Fruit fly (Drosophila melanogaster) whole organism, embryonic: Measurements from ENCODE around the gene CG14034.

Experiments used
- Adf1 ChIP-seq: fragments of 200-800 bp; sonication (Bioruptor generic); IDR thresholded peaks from 2 replicates; pipeline ENCODE4 v1.3.6; 2022; ENCODE audit warnings: missing biosample characterization, missing genetic modification characterization
- Atf3 ChIP-seq: fragments of 200-800 bp; sonication (Bioruptor generic); optimal IDR thresholded peaks from 3 replicates; lab custom pipeline; 2016; ENCODE audit warnings: missing biosample characterization, missing genetic modification characterization
- CG10979 ChIP-seq: fragments of 200-800 bp; sonication (Bioruptor generic); optimal IDR thresholded peaks from 2 replicates; lab custom pipeline; 2018; ENCODE audit warnings: missing biosample characterization, mild to moderate bottlenecking, missing genetic modification characterization, moderate library complexity
- CG12391 ChIP-seq: fragments of 200-800 bp; sonication (Bioruptor generic); optimal IDR thresholded peaks from 3 replicates; lab custom pipeline; 2018; ENCODE audit warnings: missing biosample characterization, mild to moderate bottlenecking, missing genetic modification characterization, moderate library complexity
- CG13296 ChIP-seq: fragments of 200-800 bp; sonication (Bioruptor generic); optimal IDR thresholded peaks from 3 replicates; lab custom pipeline; 2018; ENCODE audit warnings: missing biosample characterization, mild to moderate bottlenecking, missing genetic modification characterization
- CG13424 ChIP-seq: fragments of 200-800 bp; sonication (Bioruptor generic); optimal IDR thresholded peaks from 2 replicates; lab custom pipeline; 2019; ENCODE audit warnings: missing biosample characterization, mild to moderate bottlenecking, missing genetic modification characterization, moderate library complexity
- CG14710 ChIP-seq: fragments of 200-800 bp; sonication (Bioruptor generic); optimal IDR thresholded peaks from 3 replicates; lab custom pipeline; 2019; ENCODE audit warnings: missing biosample characterization, mild to moderate bottlenecking, missing genetic modification characterization, moderate library complexity
- CG1529 ChIP-seq: fragments of 200-800 bp; sonication (Bioruptor generic); optimal IDR thresholded peaks from 3 replicates; lab custom pipeline; 2018; ENCODE audit warnings: missing biosample characterization, missing genetic modification characterization
- CG15479 ChIP-seq: fragments of 200-800 bp; sonication (Bioruptor generic); optimal IDR thresholded peaks from 3 replicates; lab custom pipeline; 2019; ENCODE audit warnings: missing biosample characterization, mild to moderate bottlenecking, missing genetic modification characterization, moderate library complexity
- CG15514 ChIP-seq: fragments of 200-800 bp; sonication (Bioruptor generic); optimal IDR thresholded peaks from 3 replicates; lab custom pipeline; 2017; ENCODE audit warnings: missing biosample characterization, missing genetic modification characterization, mild to moderate bottlenecking, moderate library complexity, missing genetic modification reagents
- CG15601 ChIP-seq: fragments of 200-800 bp; sonication (Bioruptor generic); optimal IDR thresholded peaks from 3 replicates; lab custom pipeline; 2019; ENCODE audit warnings: missing biosample characterization, mild to moderate bottlenecking, missing genetic modification characterization, moderate library complexity
- CG17359 ChIP-seq: fragments of 200-800 bp; sonication (Bioruptor generic); optimal IDR thresholded peaks from 3 replicates; lab custom pipeline; 2018; ENCODE audit warnings: missing biosample characterization, mild to moderate bottlenecking, missing genetic modification characterization, moderate library complexity
- CG17568 ChIP-seq: fragments of 200-800 bp; sonication (Bioruptor generic); optimal IDR thresholded peaks from 2 replicates; lab custom pipeline; 2018; ENCODE audit warnings: missing biosample characterization, mild to moderate bottlenecking, missing genetic modification characterization, moderate library complexity
- CG31441 ChIP-seq: fragments of 200-800 bp; sonication (Bioruptor generic); IDR thresholded peaks from 2 replicates; pipeline ENCODE4 v1.3.6; 2022; ENCODE audit warnings: missing biosample characterization, missing genetic modification characterization
- CG3995 ChIP-seq: fragments of 200-800 bp; sonication (Bioruptor generic); optimal IDR thresholded peaks from 3 replicates; lab custom pipeline; 2016; ENCODE audit warnings: missing biosample characterization, missing genetic modification characterization
- CG4424 ChIP-seq: fragments of 200-800 bp; sonication (Bioruptor generic); optimal IDR thresholded peaks from 3 replicates; lab custom pipeline; 2016; ENCODE audit warnings: missing biosample characterization, missing genetic modification characterization
- CG5245 ChIP-seq: fragments of 200-800 bp; sonication (Bioruptor generic); optimal IDR thresholded peaks from 3 replicates; lab custom pipeline; 2016; ENCODE audit warnings: missing biosample characterization, missing genetic modification characterization
- CG5953 ChIP-seq: fragments of 200-800 bp; sonication (Bioruptor generic); IDR thresholded peaks from 2 replicates; pipeline ENCODE4 v1.3.6; 2022; ENCODE audit warnings: missing biosample characterization, missing genetic modification characterization
- CG6254 ChIP-seq: fragments of 200-800 bp; sonication (Bioruptor generic); optimal IDR thresholded peaks from 3 replicates; lab custom pipeline; 2017; ENCODE audit warnings: mild to moderate bottlenecking, missing biosample characterization, missing genetic modification reagents, missing genetic modification characterization
- CG8089 ChIP-seq: fragments of 200-800 bp; sonication (Bioruptor generic); optimal IDR thresholded peaks from 3 replicates; lab custom pipeline; 2016; ENCODE audit warnings: missing biosample characterization, missing genetic modification characterization
- CG8290 ChIP-seq, 3 experiments: fragments of 200-800 bp; sonication (Bioruptor generic); optimal IDR thresholded peaks; 2 replicates each; lab custom pipeline; 2016 to 2019; ENCODE audit warnings: missing biosample characterization in 3 of 3, missing genetic modification characterization in 3 of 3, mild to moderate bottlenecking in 2 of 3, moderate library complexity in 1 of 3
- Chrac-16 ChIP-seq: fragments of 200-800 bp; sonication (Bioruptor generic); optimal IDR thresholded peaks from 3 replicates; lab custom pipeline; 2016; ENCODE audit warnings: missing biosample characterization, missing genetic modification characterization
- Ets97D ChIP-seq: fragments of 200-800 bp; sonication (Bioruptor generic); optimal IDR thresholded peaks from 3 replicates; lab custom pipeline; 2016; ENCODE audit warnings: missing biosample characterization, missing genetic modification characterization
- Hand ChIP-seq: fragments of 200-800 bp; sonication (Bioruptor generic); optimal IDR thresholded peaks from 2 replicates; lab custom pipeline; 2017; ENCODE audit warnings: mild to moderate bottlenecking, missing biosample characterization, missing genetic modification reagents, missing genetic modification characterization
- HmgD ChIP-seq: fragments of 200-800 bp; sonication (Bioruptor generic); optimal IDR thresholded peaks from 3 replicates; lab custom pipeline; 2016; ENCODE audit warnings: missing biosample characterization, missing genetic modification characterization
- Hmr ChIP-seq: fragments of 200-800 bp; sonication (Bioruptor generic); optimal IDR thresholded peaks from 3 replicates; lab custom pipeline; 2017; ENCODE audit warnings: mild to moderate bottlenecking, missing biosample characterization, missing genetic modification reagents, missing genetic modification characterization
- Lhr ChIP-seq: fragments of 200-800 bp; sonication (Bioruptor generic); optimal IDR thresholded peaks from 3 replicates; lab custom pipeline; 2017; ENCODE audit warnings: mild to moderate bottlenecking, missing biosample characterization, missing genetic modification reagents, missing genetic modification characterization
- Mad ChIP-seq: fragments of 200-800 bp; sonication (Bioruptor generic); optimal IDR thresholded peaks from 2 replicates; lab custom pipeline; 2016; ENCODE audit warnings: missing biosample characterization, missing genetic modification characterization
- Myb ChIP-seq: fragments of 200-800 bp; sonication (Bioruptor generic); optimal IDR thresholded peaks from 2 replicates; lab custom pipeline; 2016; ENCODE audit warnings: missing biosample characterization, missing genetic modification characterization
- Oli ChIP-seq: fragments of 200-800 bp; sonication (Bioruptor generic); optimal IDR thresholded peaks from 2 replicates; lab custom pipeline; 2018; ENCODE audit warnings: missing biosample characterization, mild to moderate bottlenecking, missing genetic modification characterization, moderate library complexity
- Ptx1 ChIP-seq: fragments of 200-800 bp; sonication (Bioruptor generic); IDR thresholded peaks from 2 replicates; pipeline ENCODE4 v1.3.6; 2022; ENCODE audit warnings: missing biosample characterization, missing genetic modification characterization
- Sin3A ChIP-seq: fragments of >200 bp; optimal IDR thresholded peaks from 2 replicates; lab custom pipeline; 2018
- crp ChIP-seq, 2 experiments: fragments of 200-800 bp; sonication (Bioruptor generic); optimal IDR thresholded peaks; 2 replicates in 1 of 2; 3 replicates in 1 of 2; lab custom pipeline; 2017; ENCODE audit warnings: missing biosample characterization in 2 of 2, missing genetic modification characterization in 2 of 2, mild to moderate bottlenecking in 1 of 2, moderate library complexity in 1 of 2
- dmrt99B ChIP-seq: fragments of 200-800 bp; sonication (Bioruptor generic); optimal IDR thresholded peaks from 2 replicates; lab custom pipeline; 2018; ENCODE audit warnings: missing biosample characterization, mild to moderate bottlenecking, missing genetic modification characterization, moderate library complexity
- en ChIP-seq: fragments of 200-800 bp; sonication (Bioruptor generic); optimal IDR thresholded peaks from 2 replicates; lab custom pipeline; 2016; ENCODE audit warnings: missing biosample characterization, missing genetic modification characterization
- fd96Cb ChIP-seq: fragments of 200-800 bp; sonication (Bioruptor generic); optimal IDR thresholded peaks from 2 replicates; lab custom pipeline; 2018; ENCODE audit warnings: missing biosample characterization, mild to moderate bottlenecking, missing genetic modification characterization, moderate library complexity
- gce ChIP-seq: fragments of 200-800 bp; sonication (Bioruptor generic); IDR thresholded peaks from 3 replicates; pipeline ENCODE4 v1.3.6; 2022; ENCODE audit warnings: missing biosample characterization, missing genetic modification characterization
- gem ChIP-seq: fragments of 200-800 bp; sonication (Bioruptor generic); optimal IDR thresholded peaks from 2 replicates; lab custom pipeline; 2019; ENCODE audit warnings: missing biosample characterization, mild to moderate bottlenecking, missing genetic modification characterization, moderate library complexity
- grau ChIP-seq: fragments of 200-800 bp; optimal IDR thresholded peaks from 3 replicates; lab custom pipeline; 2019; ENCODE audit warnings: missing biosample characterization, mild to moderate bottlenecking, missing genetic modification characterization, moderate library complexity
- nau ChIP-seq: fragments of 200-800 bp; sonication (Bioruptor generic); optimal IDR thresholded peaks from 3 replicates; lab custom pipeline; 2017; ENCODE audit warnings: missing biosample characterization, mild to moderate bottlenecking, missing genetic modification characterization, missing genetic modification reagents
- nerfin-1 ChIP-seq: fragments of 200-800 bp; sonication (Bioruptor generic); optimal IDR thresholded peaks from 3 replicates; lab custom pipeline; 2019; ENCODE audit warnings: missing biosample characterization, mild to moderate bottlenecking, missing genetic modification characterization, moderate library complexity
- nmo ChIP-seq: fragments of 200-800 bp; sonication (Bioruptor generic); optimal IDR thresholded peaks from 2 replicates; lab custom pipeline; 2018; ENCODE audit warnings: missing biosample characterization, mild to moderate bottlenecking, missing genetic modification characterization, moderate library complexity
- otp ChIP-seq: fragments of 200-800 bp; sonication (Bioruptor generic); IDR thresholded peaks from 3 replicates; pipeline ENCODE4, ENCODE4 v1.3.6; 2022; ENCODE audit warnings: missing biosample characterization, missing genetic modification characterization
- ranshi ChIP-seq: fragments of 200-800 bp; sonication (Bioruptor generic); IDR thresholded peaks from 2 replicates; pipeline ENCODE4 v1.3.6; 2022; ENCODE audit warnings: missing biosample characterization, missing genetic modification characterization
- sima ChIP-seq: fragments of 200-800 bp; sonication (Bioruptor generic); optimal IDR thresholded peaks from 2 replicates; lab custom pipeline; 2016; ENCODE audit warnings: missing biosample characterization, missing genetic modification characterization
- sr ChIP-seq: fragments of 200-800 bp; sonication (Bioruptor generic); IDR thresholded peaks from 3 replicates; pipeline ENCODE4 v1.3.6; 2022; ENCODE audit warnings: missing biosample characterization, missing genetic modification characterization
- twi ChIP-seq: fragments of 200-800 bp; optimal IDR thresholded peaks from 2 replicates; lab custom pipeline; 2019; ENCODE audit warnings: missing biosample characterization, mild to moderate bottlenecking, missing genetic modification characterization, moderate library complexity
- unpg ChIP-seq: fragments of 200-800 bp; sonication (Bioruptor generic); optimal IDR thresholded peaks from 3 replicates; lab custom pipeline; 2018; ENCODE audit warnings: missing biosample characterization, mild to moderate bottlenecking, missing genetic modification characterization, moderate library complexity
- zfh1 ChIP-seq: fragments of 200-800 bp; sonication (Bioruptor generic); IDR thresholded peaks from 3 replicates; pipeline ENCODE4 v1.3.6; 2022; ENCODE audit warnings: missing biosample characterization, missing genetic modification characterization

Gene CG14034

dm6 chr2L:5245363-5245892 is 29.1 kb upstream of the CG14034 start (continued):
- no peak for TF ChIP-seq CG5953 (GFP tag; lab: Robert Waterston, UW)
- TF ChIP-seq crp (GFP tag; optimal IDR thresholded peaks at IDR 0.05; lab: Kevin White, UChicago): no peak
- peak; percentile 36 for TF ChIP-seq fd96Cb (tag; lab: Kevin White, UChicago)
- no peak for TF ChIP-seq CG6254 (GFP tag; lab: Kevin White, UChicago)
- TF ChIP-seq CG3995 (GFP tag; lab: Kevin White, UChicago): no peak
- TF ChIP-seq CG31441 (GFP tag; lab: Robert Waterston, UW): peak; percentile 41; the same call in 1 of the 2 replicates
- 0 out of 2 replicates have a peak, but pooled peaks have one; percentile 34 for TF ChIP-seq ranshi (GFP tag; lab: Robert Waterston, UW)
- no peak for TF ChIP-seq Hmr (GFP tag; lab: Kevin White, UChicago)
- TF ChIP-seq gce (GFP tag; lab: Robert Waterston, UW): 0 out of 3 replicates have a peak, but pooled peaks have one; percentile 47
- TF ChIP-seq sr (GFP tag; lab: Robert Waterston, UW): 0 out of 3 replicates have a peak, but pooled peaks have one; percentile 40
- no peak for TF ChIP-seq CG15514 (GFP tag; lab: Kevin White, UChicago)
- 0 out of 3 replicates have a peak, but pooled peaks have one; percentile 34 for TF ChIP-seq otp (GFP tag; lab: Robert Waterston, UW)
- no peak for TF ChIP-seq Sin3A (lab: Kevin White, UChicago)
- TF ChIP-seq CG10979: peak; percentile 74
- no peak for TF ChIP-seq Hand
- TF ChIP-seq CG15479 (GFP tag; lab: Kevin White, UChicago): no peak
- peak; percentile 19 for TF ChIP-seq CG8290 (GFP tag; optimal IDR thresholded peaks at IDR 0.05; lab: Kevin White, UChicago)
- no peak for TF ChIP-seq CG8290 (tag; optimal IDR thresholded peaks at IDR 0.05; lab: Kevin White, UChicago)
- TF ChIP-seq CG12391: peak; percentile 45
- peak; percentile 54 for TF ChIP-seq CG14710 (tag; lab: Kevin White, UChicago)
- TF ChIP-seq nau (GFP tag; lab: Kevin White, UChicago): no peak
- peak; percentile 28 for TF ChIP-seq CG5245 (GFP tag; lab: Kevin White, UChicago)
- TF ChIP-seq sima (GFP tag; lab: Kevin White, UChicago): no peak
- peak; percentile 26 for TF ChIP-seq nmo (GFP tag; lab: Kevin White, UChicago)
- TF ChIP-seq CG15601: peak; percentile 39
- TF ChIP-seq nerfin-1 (tag; lab: Kevin White, UChicago): peak; percentile 35
- TF ChIP-seq en (GFP tag; lab: Kevin White, UChicago): peak; percentile 3
- TF ChIP-seq Ptx1 (GFP tag; lab: Robert Waterston, UW): peak; percentile 36; the same call in 1 of the 2 replicates
- TF ChIP-seq CG8089 (GFP tag; lab: Kevin White, UChicago): peak; percentile 49
- TF ChIP-seq CG13424 (tag; lab: Kevin White, UChicago): peak; percentile 30
- peak; percentile 48 for TF ChIP-seq unpg (GFP tag; lab: Kevin White, UChicago)
- TF ChIP-seq Mad (GFP tag; lab: Kevin White, UChicago): peak; percentile 2
- peak; percentile 2 for TF ChIP-seq HmgD (GFP tag; lab: Kevin White, UChicago)
- no peak for TF ChIP-seq Adf1 (GFP tag; lab: Robert Waterston, UW)
- peak; percentile 57 for TF ChIP-seq CG17359
- TF ChIP-seq gem (tag; lab: Kevin White, UChicago): peak; percentile 64
- TF ChIP-seq CG13296 (GFP tag; lab: Kevin White, UChicago): no peak
- TF ChIP-seq zfh1: peak; percentile 73; the same call in 2 of the 3 replicates
- no peak for TF ChIP-seq CG17568 (GFP tag; lab: Kevin White, UChicago)
- TF ChIP-seq twi (tag; lab: Kevin White, UChicago): peak; percentile 46
- peak; percentile 4 for TF ChIP-seq Chrac-16
- peak; percentile 23 for TF ChIP-seq CG1529 (GFP tag; lab: Kevin White, UChicago)
- peak; percentile 58 for TF ChIP-seq dmrt99B (tag; lab: Kevin White, UChicago)
- TF ChIP-seq Lhr (GFP tag; lab: Kevin White, UChicago): peak; percentile 31
- TF ChIP-seq grau (tag; lab: Kevin White, UChicago): peak; percentile 25
- no peak for TF ChIP-seq Atf3 (GFP tag; lab: Kevin White, UChicago)
- TF ChIP-seq Ets97D (GFP tag; lab: Kevin White, UChicago): no peak
- peak; percentile 30 for TF ChIP-seq Oli (tag; lab: Kevin White, UChicago)
- peak; percentile 7 for TF ChIP-seq Myb
- peak; percentile 55 for TF ChIP-seq CG4424 (GFP tag; lab: Kevin White, UChicago)
